Fruit fly (Drosophila melanogaster) Kc167 (cell line): ENCODE results near the gene spd-2.
"Not testable (repeated sequence)": the region's sequence is repeated elsewhere in the genome, so short reads cannot be mapped to it uniquely, and the experiment has no call there.

Source experiments
- Myc ChIP-seq: fragments of >200 bp; optimal IDR thresholded peaks from 2 replicates; lab custom pipeline; 2017; ENCODE audit warnings: missing external identifiers
- Sin3A ChIP-seq: fragments of >200 bp; optimal IDR thresholded peaks from 2 replicates; lab custom pipeline; 2018; ENCODE audit warnings: missing external identifiers
- h ChIP-seq: fragments of >200 bp; optimal IDR thresholded peaks from 3 replicates; lab custom pipeline; 2018; ENCODE audit warnings: missing external identifiers
- insv ChIP-seq: fragments of >200 bp; optimal IDR thresholded peaks from 3 replicates; lab custom pipeline; 2018; ENCODE audit warnings: missing external identifiers
- psq ChIP-seq: fragments of >200 bp; optimal IDR thresholded peaks from 2 replicates; lab custom pipeline; 2017; ENCODE audit warnings: missing external identifiers
- ttk ChIP-seq: sonication (Bioruptor generic); optimal IDR thresholded peaks from 2 replicates; lab custom pipeline; 2017; ENCODE audit warnings: missing external identifiers

The spd-2 gene

dm6 chr3L:16581201-16581705 is 13.6 kb downstream of the spd-2 start, which contains the start of gene Smn:
TSS of gene Smn (minus strand) at chr3L:16581547.
- TF ChIP-seq Sin3A (lab: Kevin White, UChicago) (no peak), psq (lab: Kevin White, UChicago) (no peak), h (lab: Kevin White, UChicago) (no peak), insv (lab: Kevin White, UChicago) (no peak), ttk (lab: Kevin White, UChicago) (no peak), Myc (lab: Kevin White, UChicago) (no peak)

- TF ChIP-seq Myc (lab: Kevin White, UChicago): no peak
- TF ChIP-seq insv (lab: Kevin White, UChicago): no peak
- TF ChIP-seq ttk (lab: Kevin White, UChicago): no peak
- TF ChIP-seq h (lab: Kevin White, UChicago): no peak
- TF ChIP-seq psq (lab: Kevin White, UChicago): no peak
- no peak for TF ChIP-seq Sin3A (lab: Kevin White, UChicago)
Observed at dm6 chr3L:16580049-16580448, 14.8 kb downstream of the spd-2 start, which contains the start of gene nxf2. TSS of gene nxf2 (minus strand) at chr3L:16580306.

DNA sequence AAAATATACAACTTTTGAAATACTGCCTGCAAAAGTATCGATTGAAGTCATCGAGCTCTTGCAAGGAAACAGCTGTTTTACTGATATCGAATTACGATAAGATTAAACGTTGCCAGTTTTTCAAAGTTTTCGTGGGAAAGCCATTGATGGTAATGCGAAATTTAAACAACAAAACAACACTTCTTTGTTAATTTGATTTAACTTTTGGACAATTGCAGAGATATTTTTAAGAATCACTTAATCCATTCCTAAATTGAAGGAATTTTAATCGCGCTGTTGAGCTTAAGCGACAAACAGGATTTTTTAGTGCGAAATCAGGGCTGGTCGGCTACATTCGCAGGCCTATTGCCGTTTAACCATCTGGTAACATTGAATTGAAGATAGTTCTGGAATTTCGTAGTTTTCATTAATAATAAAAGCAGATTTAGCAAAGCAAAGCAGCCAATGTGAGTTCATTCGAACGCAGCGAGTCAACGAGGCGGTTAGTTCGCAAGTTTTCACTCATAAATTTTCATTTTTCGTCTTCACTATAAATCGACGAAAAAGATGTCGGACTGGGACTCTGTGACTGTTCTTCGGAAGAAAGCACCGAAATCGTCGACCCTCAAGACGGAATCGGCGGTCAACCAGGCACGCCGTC is 20.4 kb downstream of the spd-2 start, which contains the start of gene mbf1:
TSS of gene mbf1 (plus strand) at position 130 of the 640 bp plus-strand sequence.
- TF ChIP-seq Sin3A (lab: Kevin White, UChicago) (no peak), ttk (lab: Kevin White, UChicago) (no peak), h (lab: Kevin White, UChicago) (no peak), psq (lab: Kevin White, UChicago) (no peak), Myc (lab: Kevin White, UChicago) (no peak), insv (lab: Kevin White, UChicago) (no peak)

DNA sequence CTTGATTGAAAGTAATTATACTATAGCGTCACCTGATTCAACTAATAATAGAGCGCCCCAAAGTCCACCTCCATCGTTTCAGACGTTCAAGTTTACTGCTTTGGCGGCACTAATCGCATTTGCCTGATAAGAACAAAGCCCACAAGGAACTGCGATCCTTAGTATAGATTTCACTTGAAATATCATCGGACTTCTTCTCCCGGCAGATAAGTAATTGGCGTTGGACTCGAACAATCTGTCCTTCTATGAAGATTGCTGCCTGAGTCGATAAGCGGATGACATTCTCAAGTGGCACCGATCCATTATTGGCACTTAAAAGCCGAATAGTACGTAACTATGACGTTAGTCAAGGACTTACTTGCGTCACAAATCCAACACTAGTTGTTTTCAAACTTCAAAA is 21.6 kb downstream of the spd-2 start, which contains the start of gene Mipp1:
TSS of gene Mipp1 (minus strand) at position 101 of the 400 bp plus-strand sequence.
- TF ChIP-seq ttk, h, Myc (lab: Kevin White, UChicago): not testable (repeated sequence)

DNA sequence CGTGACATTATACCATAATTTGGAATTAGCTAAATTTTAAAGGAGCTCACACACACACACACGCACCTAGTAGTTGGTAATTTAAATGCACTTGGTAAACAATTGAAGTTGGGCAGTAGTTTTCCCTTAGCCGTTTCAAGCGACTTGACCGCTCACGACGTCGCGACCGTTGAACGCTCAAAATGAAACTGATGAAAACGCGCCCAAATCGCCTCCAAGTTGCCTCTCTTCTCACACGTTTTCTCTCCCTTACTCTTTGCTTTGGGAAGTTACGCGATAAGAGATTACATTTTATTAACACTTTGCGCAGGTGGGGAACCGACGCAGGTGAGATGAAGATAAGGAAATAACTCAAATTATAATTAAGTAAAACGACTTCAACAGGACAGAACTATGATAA is 22.6 kb downstream of the spd-2 start:
- TF ChIP-seq psq (lab: Kevin White, UChicago) (no peak), h (lab: Kevin White, UChicago) (no peak), Sin3A (lab: Kevin White, UChicago) (no peak), Myc (lab: Kevin White, UChicago) (no peak), insv (lab: Kevin White, UChicago) (no peak), ttk (lab: Kevin White, UChicago) (no peak)

DNA sequence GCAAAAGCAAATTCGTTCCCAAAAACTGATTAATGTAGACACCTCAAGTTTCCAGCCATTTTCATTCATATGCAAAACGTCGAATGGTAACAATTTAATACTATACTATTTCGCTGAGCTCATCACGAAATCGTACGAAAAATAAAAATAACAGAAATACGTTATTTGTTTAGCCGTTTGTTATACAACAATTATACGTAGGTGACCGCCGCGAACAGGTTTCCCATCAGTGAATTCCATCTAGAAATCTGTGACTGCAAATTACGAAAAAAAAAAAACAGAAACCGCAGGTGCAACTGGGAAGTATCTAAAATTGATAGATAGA is 23.1 kb downstream of the spd-2 start:
- TF ChIP-seq Sin3A (lab: Kevin White, UChicago) (no peak), ttk (lab: Kevin White, UChicago) (no peak), insv (lab: Kevin White, UChicago) (no peak), h (lab: Kevin White, UChicago) (no peak), Myc (lab: Kevin White, UChicago) (no peak), psq (lab: Kevin White, UChicago) (no peak)

DNA sequence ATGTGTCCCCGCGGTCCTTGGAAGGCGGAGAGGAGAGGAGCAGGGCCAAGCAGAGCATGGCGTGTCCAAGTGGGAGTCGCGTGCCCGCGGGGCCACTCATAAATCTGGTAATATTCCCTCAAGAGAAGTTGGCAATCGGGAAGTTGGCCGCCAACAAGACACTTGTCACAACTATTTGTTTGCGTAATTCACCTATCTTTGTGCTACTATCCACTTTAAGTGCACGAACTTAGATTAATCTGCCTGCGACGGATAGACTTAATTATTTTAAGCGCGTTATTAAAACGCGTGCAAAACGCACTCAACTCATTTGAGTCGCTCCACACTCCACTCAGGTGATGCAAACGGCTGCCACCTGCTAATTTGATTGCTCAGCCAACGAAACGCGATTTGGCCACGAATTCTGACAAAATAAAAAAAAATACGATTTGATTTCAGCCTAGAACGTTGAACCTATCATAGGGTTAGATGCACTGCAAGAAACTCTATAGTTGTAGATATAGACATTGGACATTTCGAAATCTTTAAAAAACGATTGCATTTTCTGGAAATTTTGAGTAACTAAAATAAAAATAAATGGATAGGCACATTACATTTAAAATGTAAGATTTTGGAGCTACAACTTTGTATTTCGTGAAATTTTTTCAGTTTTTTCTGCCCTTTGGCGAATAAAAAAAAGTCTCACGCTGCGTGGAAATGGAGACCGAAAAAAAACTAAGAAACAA is 23.6 kb downstream of the spd-2 start:
- TF ChIP-seq ttk (lab: Kevin White, UChicago) (no peak), Myc (lab: Kevin White, UChicago) (no peak), h (lab: Kevin White, UChicago) (no peak), psq (lab: Kevin White, UChicago) (no peak), insv (lab: Kevin White, UChicago) (no peak), Sin3A (lab: Kevin White, UChicago) (no peak)

- TF ChIP-seq insv (lab: Kevin White, UChicago): no peak
- no peak for TF ChIP-seq Sin3A (lab: Kevin White, UChicago)
- no peak for TF ChIP-seq h (lab: Kevin White, UChicago)
- TF ChIP-seq Myc (lab: Kevin White, UChicago): no peak
- no peak for TF ChIP-seq ttk (lab: Kevin White, UChicago)
- TF ChIP-seq psq (lab: Kevin White, UChicago): no peak
Observed at dm6 chr3L:16569456-16569855, 25.4 kb downstream of the spd-2 start.

dm6 chr3L:16567495-16567894 is 27.3 kb downstream of the spd-2 start:
- TF ChIP-seq ttk (lab: Kevin White, UChicago) (no peak), h (lab: Kevin White, UChicago) (no peak), insv (lab: Kevin White, UChicago) (no peak), Sin3A (lab: Kevin White, UChicago) (no peak), psq (lab: Kevin White, UChicago) (no peak), Myc (lab: Kevin White, UChicago) (no peak)

dm6 chr3L:16566700-16567221 is 28.1 kb downstream of the spd-2 start, which contains the start of gene UQCR-6.4L:
TSS of gene UQCR-6.4L (plus strand) at chr3L:16566750.
- TF ChIP-seq h (lab: Kevin White, UChicago) (no peak), insv (lab: Kevin White, UChicago) (no peak), Sin3A (lab: Kevin White, UChicago) (no peak), psq (lab: Kevin White, UChicago) (no peak), Myc (lab: Kevin White, UChicago) (no peak), ttk (lab: Kevin White, UChicago) (no peak)

DNA sequence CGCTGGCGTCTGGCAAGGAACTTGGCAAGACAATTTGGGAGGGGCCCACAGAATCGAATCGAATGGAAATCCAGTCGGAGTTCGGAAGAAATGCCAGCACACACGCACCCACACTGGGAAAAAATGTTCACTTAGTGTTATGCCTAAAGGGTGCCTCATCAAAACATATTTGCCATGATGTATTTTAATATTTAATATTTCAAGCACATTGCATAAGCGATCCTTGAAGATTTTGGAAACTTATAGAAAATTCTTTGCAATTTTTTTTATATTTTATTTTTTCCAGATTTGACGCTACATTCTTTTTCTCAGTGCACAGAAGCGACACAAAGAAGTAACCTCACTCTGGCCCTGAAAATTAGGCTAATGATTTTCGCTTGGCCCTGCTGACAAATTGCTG is 28.7 kb downstream of the spd-2 start:
- no peak for TF ChIP-seq Myc (lab: Kevin White, UChicago)
- no peak for TF ChIP-seq Sin3A (lab: Kevin White, UChicago)
- TF ChIP-seq h (lab: Kevin White, UChicago): no peak
- no peak for TF ChIP-seq insv (lab: Kevin White, UChicago)
- no peak for TF ChIP-seq psq (lab: Kevin White, UChicago)
- TF ChIP-seq ttk (lab: Kevin White, UChicago): no peak
